Worm (Caenorhabditis elegans) whole organism, L1 larva: ENCODE measurements around the gene nlp-18.

Source experiments
- F16B12.6 ChIP-seq: fragments of 150-350 bp; optimal IDR thresholded peaks from 2 replicates; lab custom pipeline; 2014; ENCODE audit warnings: missing biosample characterization, missing genetic modification characterization
- Y116A8C.19 ChIP-seq: sonication (generic microtip); optimal IDR thresholded peaks from 2 replicates; lab custom pipeline; 2016; ENCODE audit warnings: missing compliant biosample characterization, missing genetic modification characterization, borderline replicate concordance
- aly-2 ChIP-seq: fragments of 150-350 bp; optimal IDR thresholded peaks from 2 replicates; lab custom pipeline; 2014; ENCODE audit warnings: missing biosample characterization, missing genetic modification characterization
- blmp-1 ChIP-seq: fragments of 150-350 bp; optimal IDR thresholded peaks from 2 replicates; lab custom pipeline; 2014; ENCODE audit warnings: missing biosample characterization, missing genetic modification characterization
- ceh-8 ChIP-seq: fragments of 200-800 bp; sonication (Bioruptor generic); optimal IDR thresholded peaks from 2 replicates; lab custom pipeline; 2018; ENCODE audit warnings: mild to moderate bottlenecking, missing genetic modification characterization, moderate library complexity, missing compliant biosample characterization
- ceh-82 ChIP-seq, 3 experiments: fragments of 150-350 bp in 1 of 3; sonication (generic microtip) in 2 of 3; optimal IDR thresholded peaks; 2 replicates each; lab custom pipeline; 2014 to 2017; ENCODE audit warnings: missing biosample characterization in 3 of 3, missing genetic modification characterization in 3 of 3
- ceh-88 ChIP-seq: fragments of 200-800 bp; sonication (Bioruptor generic); IDR thresholded peaks from 2 replicates; pipeline ENCODE4 v1.3.6; 2022; ENCODE audit warnings: missing genetic modification characterization, missing compliant biosample characterization
- dpl-1 ChIP-seq, 3 experiments: fragments of 150-350 bp in 2 of 3; sonication (generic microtip) in 1 of 3; optimal IDR thresholded peaks; 2 replicates each; lab custom pipeline; 2014 to 2017; ENCODE audit warnings: missing biosample characterization in 3 of 3, missing genetic modification characterization in 3 of 3, missing genetic modification reagents in 3 of 3
- efl-1 ChIP-seq, 4 experiments: fragments of 150-350 bp; optimal IDR thresholded peaks in 3 of 4; peaks in 1 of 4; 1 replicate in 1 of 4; 2 replicates in 3 of 4; lab custom pipeline; 2014; ENCODE audit warnings: missing biosample characterization in 2 of 4, missing genetic modification characterization in 2 of 4, missing genetic modification reagents in 2 of 4
- egl-27 ChIP-seq, 2 experiments: fragments of 150-350 bp in 1 of 2; sonication (generic microtip); optimal IDR thresholded peaks; 3 replicates each; lab custom pipeline; 2017 to 2018; ENCODE audit warnings: missing biosample characterization in 2 of 2, missing genetic modification characterization in 2 of 2, missing genetic modification reagents in 2 of 2
- fkh-10 ChIP-seq: sonication (generic microtip); optimal IDR thresholded peaks from 2 replicates; lab custom pipeline; 2017; ENCODE audit warnings: missing biosample characterization, missing genetic modification reagents, missing genetic modification characterization
- fos-1 ChIP-seq: fragments of 150-350 bp; optimal IDR thresholded peaks from 2 replicates; lab custom pipeline; 2014; ENCODE audit warnings: missing biosample characterization, missing genetic modification characterization
- hlh-4 ChIP-seq: sonication (generic microtip); optimal IDR thresholded peaks from 2 replicates; lab custom pipeline; 2016; ENCODE audit warnings: mild to moderate bottlenecking, missing genetic modification characterization, missing compliant biosample characterization
- hpl-2 ChIP-seq: fragments of 150-350 bp; optimal IDR thresholded peaks from 2 replicates; lab custom pipeline; 2014; ENCODE audit warnings: missing biosample characterization, missing genetic modification reagents, missing genetic modification characterization
- isw-1 ChIP-seq: fragments of 200-800 bp; sonication (Bioruptor generic); IDR thresholded peaks from 2 replicates; pipeline ENCODE4 v1.3.6; 2022; ENCODE audit warnings: missing genetic modification characterization, missing compliant biosample characterization
- jun-1 ChIP-seq: fragments of 150-350 bp; optimal IDR thresholded peaks from 2 replicates; lab custom pipeline; 2014; ENCODE audit warnings: missing biosample characterization, missing genetic modification reagents, missing genetic modification characterization
- lin-13 ChIP-seq: fragments of 150-350 bp; optimal IDR thresholded peaks from 2 replicates; lab custom pipeline; 2014; ENCODE audit warnings: missing biosample characterization, missing genetic modification reagents, missing genetic modification characterization
- lin-39 ChIP-seq: fragments of 150-350 bp; optimal IDR thresholded peaks from 2 replicates; lab custom pipeline; 2014; ENCODE audit warnings: missing biosample characterization, missing genetic modification reagents, missing genetic modification characterization
- lir-3 ChIP-seq: sonication (generic microtip); optimal IDR thresholded peaks from 2 replicates; lab custom pipeline; 2016; ENCODE audit warnings: mild to moderate bottlenecking, missing genetic modification characterization, moderate library complexity, missing compliant biosample characterization; ENCODE audit not compliant: poor library complexity
- mdl-1 ChIP-seq, 2 experiments: fragments of 150-350 bp; optimal IDR thresholded peaks; 2 replicates each; lab custom pipeline; 2014 to 2017; ENCODE audit warnings: missing biosample characterization in 2 of 2, missing genetic modification characterization in 2 of 2, inconsistent platforms in 1 of 2
- nhr-11 ChIP-seq: fragments of 150-350 bp; optimal IDR thresholded peaks from 2 replicates; lab custom pipeline; 2014; ENCODE audit warnings: missing biosample characterization, missing genetic modification characterization
- nhr-20 ChIP-seq: sonication (generic microtip); optimal IDR thresholded peaks from 2 replicates; lab custom pipeline; 2016; ENCODE audit warnings: mild to moderate bottlenecking, missing genetic modification characterization, missing compliant biosample characterization
- nhr-28 ChIP-seq: fragments of 150-350 bp; optimal IDR thresholded peaks from 2 replicates; lab custom pipeline; 2014; ENCODE audit warnings: missing biosample characterization, missing genetic modification characterization
- nhr-71 ChIP-seq: sonication (generic microtip); optimal IDR thresholded peaks from 2 replicates; lab custom pipeline; 2016; ENCODE audit warnings: mild to moderate bottlenecking, missing genetic modification characterization, moderate library complexity, missing compliant biosample characterization
- nhr-76 ChIP-seq: sonication (generic microtip); optimal IDR thresholded peaks from 2 replicates; lab custom pipeline; 2017; ENCODE audit warnings: missing biosample characterization, missing genetic modification characterization
- nhr-84 ChIP-seq: sonication (generic microtip); optimal IDR thresholded peaks from 2 replicates; lab custom pipeline; 2017; ENCODE audit warnings: missing biosample characterization, missing genetic modification characterization
- pag-3 ChIP-seq: sonication (generic microtip); optimal IDR thresholded peaks from 2 replicates; lab custom pipeline; 2017; ENCODE audit warnings: missing genetic modification characterization, mild to moderate bottlenecking, missing compliant biosample characterization, antibody characterized with exemption, borderline replicate concordance; ENCODE audit not compliant: insufficient read depth
- pqm-1 ChIP-seq: sonication (generic microtip); optimal IDR thresholded peaks from 3 replicates; lab custom pipeline; 2017; ENCODE audit warnings: missing biosample characterization, missing genetic modification characterization
- skn-1 ChIP-seq: fragments of 150-350 bp; optimal IDR thresholded peaks from 2 replicates; lab custom pipeline; 2014; ENCODE audit warnings: missing biosample characterization, missing genetic modification characterization
- snpc-4 ChIP-seq: fragments of 150-350 bp; optimal IDR thresholded peaks from 2 replicates; lab custom pipeline; 2014; ENCODE audit warnings: missing biosample characterization, missing genetic modification characterization
- snu-23 ChIP-seq: sonication (generic microtip); optimal IDR thresholded peaks from 2 replicates; lab custom pipeline; 2016; ENCODE audit warnings: missing genetic modification characterization, missing compliant biosample characterization
- sox-4 ChIP-seq: sonication (generic microtip); optimal IDR thresholded peaks from 2 replicates; lab custom pipeline; 2016; ENCODE audit warnings: missing genetic modification characterization, missing compliant biosample characterization
- sptf-1 ChIP-seq: fragments of 150-350 bp; optimal IDR thresholded peaks from 2 replicates; lab custom pipeline; 2014; ENCODE audit warnings: missing biosample characterization, missing genetic modification characterization
- sup-37 ChIP-seq: fragments of 200-800 bp; sonication (Bioruptor generic); optimal IDR thresholded peaks from 2 replicates; lab custom pipeline; 2018; ENCODE audit warnings: mild to moderate bottlenecking, missing genetic modification characterization, missing compliant biosample characterization
- tbx-2 ChIP-seq: sonication (generic microtip); optimal IDR thresholded peaks from 2 replicates; lab custom pipeline; 2016; ENCODE audit warnings: missing genetic modification characterization, missing compliant biosample characterization
- tlp-1 ChIP-seq: fragments of 150-350 bp; optimal IDR thresholded peaks from 2 replicates; lab custom pipeline; 2014; ENCODE audit warnings: missing biosample characterization, missing genetic modification characterization
- unc-30 ChIP-seq: sonication (generic microtip); optimal IDR thresholded peaks from 2 replicates; lab custom pipeline; 2017; ENCODE audit warnings: missing biosample characterization, missing genetic modification characterization
- unc-62 ChIP-seq: fragments of 150-350 bp; optimal IDR thresholded peaks from 2 replicates; lab custom pipeline; 2014; ENCODE audit warnings: missing biosample characterization, missing genetic modification reagents, missing genetic modification characterization
- unc-86 ChIP-seq: sonication (generic microtip); optimal IDR thresholded peaks from 2 replicates; lab custom pipeline; 2016; ENCODE audit warnings: missing genetic modification characterization, missing compliant biosample characterization
- unc-98 ChIP-seq: fragments of 200-800 bp; sonication (Bioruptor generic); IDR thresholded peaks from 2 replicates; pipeline ENCODE4 v1.3.6; 2022; ENCODE audit warnings: missing genetic modification characterization, missing compliant biosample characterization
- vab-15 ChIP-seq: sonication (generic microtip); optimal IDR thresholded peaks from 2 replicates; lab custom pipeline; 2017; ENCODE audit warnings: missing genotype, mild to moderate bottlenecking, missing genetic modification characterization, missing compliant biosample characterization
- zag-1 ChIP-seq: fragments of 150-350 bp; optimal IDR thresholded peaks from 2 replicates; lab custom pipeline; 2014; ENCODE audit warnings: missing biosample characterization, missing genetic modification characterization
- ztf-4 ChIP-seq: fragments of 150-350 bp; optimal IDR thresholded peaks from 2 replicates; lab custom pipeline; 2014; ENCODE audit warnings: missing biosample characterization, missing genetic modification characterization

Gene nlp-18

ce11 chrII:11041846-11042262, 11.7 kb upstream of the nlp-18 start (continued):
- TF ChIP-seq lin-39 (tag; lab: Kevin White, UChicago) (no peak), unc-30 (tag; lab: Kevin White, UChicago) (no peak), snpc-4 (tag; lab: Kevin White, UChicago) (no peak), hpl-2 (GFP tag; lab: Kevin White, UChicago) (no peak), lin-13 (no peak), fkh-10 (no peak), ztf-4 (tag; lab: Kevin White, UChicago) (no peak), nhr-76 (no peak), nhr-71 (tag; lab: Kevin White, UChicago) (peak; percentile 74), zag-1 (tag; lab: Kevin White, UChicago) (no peak), ceh-88 (GFP tag; lab: Robert Waterston, UW) (no peak), nhr-20 (tag; lab: Kevin White, UChicago) (peak; percentile 15), dpl-1 (GFP tag; optimal IDR thresholded peaks at IDR 0.05; lab: Kevin White, UChicago) (peak in 1 of 3 experiments; percentile 29), nhr-28 (tag; lab: Kevin White, UChicago) (no peak), tlp-1 (tag; lab: Kevin White, UChicago) (no peak), ceh-8 (peak; percentile 18), ceh-82 (tag; optimal IDR thresholded peaks at IDR 0.05; lab: Kevin White, UChicago) (no peak), skn-1 (tag; lab: Kevin White, UChicago) (peak; percentile 34), tbx-2 (tag; lab: Kevin White, UChicago) (no peak), unc-86 (no peak), unc-62 (no peak), isw-1 (no peak), mdl-1 (tag; optimal IDR thresholded peaks at IDR 0.05; lab: Kevin White, UChicago) (no peak), vab-15 (no peak), pqm-1 (no peak), sptf-1 (tag; lab: Kevin White, UChicago) (no peak), Y116A8C.19 (no peak), lir-3 (tag; lab: Kevin White, UChicago) (no peak), nhr-11 (tag; lab: Kevin White, UChicago) (no peak), F16B12.6 (tag; lab: Kevin White, UChicago) (no peak), fos-1 (tag; lab: Kevin White, UChicago) (no peak), sup-37 (GFP tag; lab: Kevin White, UChicago) (no peak), efl-1 (optimal IDR thresholded peaks at IDR 0.05; lab: Kevin White, UChicago) (peak in 1 of 2 experiments; percentile 25), efl-1 (GFP tag; optimal IDR thresholded peaks at IDR 0.05 in 1 of 2; lab: Kevin White, UChicago) (peak in 1 of 2 experiments; percentile 88), jun-1 (tag; lab: Kevin White, UChicago) (no peak), aly-2 (tag; lab: Kevin White, UChicago) (no peak), nhr-84 (no peak), unc-98 (GFP tag; lab: Robert Waterston, UW) (no peak), pag-3 (tag; lab: Kevin White, UChicago) (no peak), snu-23 (GFP tag; lab: Kevin White, UChicago) (peak; percentile 54), sox-4 (tag; lab: Kevin White, UChicago) (no peak), egl-27 (tag; optimal IDR thresholded peaks at IDR 0.05; lab: Kevin White, UChicago) (no peak), hlh-4 (tag; lab: Kevin White, UChicago) (no peak)

ce11 chrII:11041027-11041426, 10.8 kb upstream of the nlp-18 start, which contains the start of gene cey-1:
TSS of gene cey-1 (minus strand) at chrII:11041206.
- TF ChIP-seq blmp-1: peak; percentile 5
- TF ChIP-seq pag-3 (tag; lab: Kevin White, UChicago): no peak
